Worm (Caenorhabditis elegans) whole organism, young adult: ENCODE data around the gene Y32H12A.7.

Experiments
- B0035.1 ChIP-seq: sonication (generic microtip); optimal IDR thresholded peaks from 2 replicates; lab custom pipeline; 2016; ENCODE audit warnings: missing genetic modification characterization, mild to moderate bottlenecking, missing compliant biosample characterization, missing genotype, missing genetic modification reagents
- F22D6.2 ChIP-seq: sonication (generic microtip); optimal IDR thresholded peaks from 2 replicates; lab custom pipeline; 2016; ENCODE audit warnings: mild to moderate bottlenecking, missing genetic modification characterization, missing compliant biosample characterization
- F23B12.7 ChIP-seq: sonication (generic microtip); optimal IDR thresholded peaks from 2 replicates; lab custom pipeline; 2017; ENCODE audit warnings: missing genetic modification characterization, mild to moderate bottlenecking, missing compliant biosample characterization, antibody characterized with exemption, moderate library complexity; ENCODE audit not compliant: insufficient read depth
- F33H1.4 ChIP-seq: fragments of 200-800 bp; sonication (Bioruptor generic); IDR thresholded peaks from 2 replicates; pipeline ENCODE4 v1.3.6; 2022; ENCODE audit warnings: missing genetic modification reagents, missing genetic modification characterization, missing compliant biosample characterization
- F57C9.4 ChIP-seq: sonication (generic microtip); optimal IDR thresholded peaks from 2 replicates; lab custom pipeline; 2017; ENCODE audit warnings: mild to moderate bottlenecking, missing genetic modification characterization, missing compliant biosample characterization
- K11D2.4 ChIP-seq: fragments of 200-800 bp; sonication (Bioruptor generic); IDR thresholded peaks from 2 replicates; pipeline ENCODE4 v1.3.6; 2022; ENCODE audit warnings: missing genetic modification reagents, missing genetic modification characterization, missing compliant biosample characterization
- Y67H2A.10 ChIP-seq: fragments of 200-800 bp; sonication (Bioruptor generic); conservative IDR thresholded peaks from 2 replicates; pipeline ENCODE4 v1.3.6; 2022; ENCODE audit warnings: missing genetic modification reagents, missing genetic modification characterization, missing compliant biosample characterization
- ZK185.1 ChIP-seq: sonication (generic microtip); optimal IDR thresholded peaks from 2 replicates; lab custom pipeline; 2016; ENCODE audit warnings: mild to moderate bottlenecking, missing genetic modification characterization, missing compliant biosample characterization; ENCODE audit not compliant: poor library complexity, severe bottlenecking
- ama-1 ChIP-seq, 3 experiments: fragments of 150-350 bp in 1 of 3; sonication (generic microtip) in 2 of 3; optimal IDR thresholded peaks; 2 replicates each; lab custom pipeline; 2014 to 2018; ENCODE audit warnings: missing biosample characterization in 2 of 3, missing genetic modification characterization in 2 of 3, missing genetic modification reagents in 2 of 3
- aptf-2 ChIP-seq: fragments of 200-800 bp; sonication (Bioruptor generic); conservative IDR thresholded peaks from 2 replicates; pipeline ENCODE4 v1.3.6; 2022; ENCODE audit warnings: missing genetic modification reagents, missing genetic modification characterization, missing compliant biosample characterization
- athp-1 ChIP-seq: sonication (generic microtip); optimal IDR thresholded peaks from 2 replicates; lab custom pipeline; 2017; ENCODE audit warnings: mild to moderate bottlenecking, missing genetic modification characterization, missing compliant biosample characterization
- attf-3 ChIP-seq: fragments of 200-800 bp; sonication (Bioruptor generic); conservative IDR thresholded peaks from 2 replicates; pipeline ENCODE4 v1.3.6; 2022; ENCODE audit warnings: missing genetic modification reagents, missing genetic modification characterization, missing compliant biosample characterization
- attf-5 ChIP-seq: fragments of 200-800 bp; sonication (Bioruptor generic); optimal IDR thresholded peaks from 2 replicates; lab custom pipeline; 2018; ENCODE audit warnings: mild to moderate bottlenecking, missing genetic modification characterization, missing compliant biosample characterization
- bed-2 ChIP-seq: fragments of 200-800 bp; sonication (Bioruptor generic); IDR thresholded peaks from 2 replicates; pipeline ENCODE4 v1.3.6; 2022; ENCODE audit warnings: missing genetic modification reagents, missing genetic modification characterization, missing compliant biosample characterization
- cebp-1 ChIP-seq, 2 experiments: fragments of 200-800 bp in 1 of 2; sonication (Bioruptor generic) in 1 of 2; sonication (generic microtip) in 1 of 2; IDR thresholded peaks in 1 of 2; optimal IDR thresholded peaks in 1 of 2; 2 replicates each; pipeline versions ENCODE4 v1.3.6 to Lab custom; 2017 to 2022; ENCODE audit warnings: missing compliant biosample characterization in 2 of 2, missing genetic modification characterization in 2 of 2, mild to moderate bottlenecking in 1 of 2, missing genetic modification reagents in 1 of 2, moderate library complexity in 1 of 2
- ceh-100 ChIP-seq: fragments of 200-800 bp; sonication (Bioruptor generic); IDR thresholded peaks from 2 replicates; pipeline ENCODE4 v1.3.6; 2022; ENCODE audit warnings: missing genetic modification reagents, missing genetic modification characterization, missing compliant biosample characterization
- ceh-27 ChIP-seq: fragments of 200-800 bp; sonication (Bioruptor generic); optimal IDR thresholded peaks from 2 replicates; lab custom pipeline; 2018; ENCODE audit warnings: mild to moderate bottlenecking, missing genetic modification characterization, moderate library complexity, missing compliant biosample characterization
- ceh-40 ChIP-seq: fragments of 200-800 bp; sonication (Bioruptor generic); IDR thresholded peaks from 2 replicates; pipeline ENCODE4 v1.3.6; 2022; ENCODE audit warnings: missing genetic modification characterization, missing compliant biosample characterization
- ceh-91 ChIP-seq: fragments of 200-800 bp; sonication (Bioruptor generic); IDR thresholded peaks from 2 replicates; pipeline ENCODE4 v1.3.6; 2022; ENCODE audit warnings: missing genetic modification reagents, missing genetic modification characterization, missing compliant biosample characterization
- efl-1 ChIP-seq: fragments of 150-350 bp; optimal IDR thresholded peaks from 2 replicates; lab custom pipeline; 2014; ENCODE audit warnings: missing biosample characterization, missing genetic modification reagents, missing genetic modification characterization
- egl-44 ChIP-seq: fragments of 200-800 bp; sonication (Bioruptor generic); IDR thresholded peaks from 2 replicates; pipeline ENCODE4 v1.3.6; 2022; ENCODE audit warnings: missing genetic modification reagents, missing genetic modification characterization, missing compliant biosample characterization
- ekl-4 ChIP-seq: fragments of 200-800 bp; sonication (Bioruptor generic); IDR thresholded peaks from 2 replicates; pipeline ENCODE4 v1.3.6; 2022; ENCODE audit warnings: missing genetic modification reagents, missing genetic modification characterization, missing compliant biosample characterization
- him-1 ChIP-seq: sonication (generic microtip); optimal IDR thresholded peaks from 2 replicates; lab custom pipeline; 2016; ENCODE audit warnings: missing genotype, missing genetic modification reagents, missing genetic modification characterization, missing compliant biosample characterization
- hmg-1.2 ChIP-seq: fragments of 200-800 bp; sonication (Bioruptor generic); IDR thresholded peaks from 2 replicates; pipeline ENCODE4 v1.3.6; 2022; ENCODE audit warnings: missing genetic modification reagents, missing genetic modification characterization, missing compliant biosample characterization
- hmg-20 ChIP-seq: fragments of 200-800 bp; sonication (Bioruptor generic); IDR thresholded peaks from 2 replicates; pipeline ENCODE4 v1.3.6; 2022; ENCODE audit warnings: missing genetic modification reagents, missing genetic modification characterization, missing compliant biosample characterization
- let-607 ChIP-seq, 2 experiments: fragments of 200-800 bp in 1 of 2; sonication (Bioruptor generic) in 1 of 2; sonication (generic microtip) in 1 of 2; optimal IDR thresholded peaks; 2 replicates each; lab custom pipeline; 2016 to 2018; ENCODE audit warnings: mild to moderate bottlenecking in 2 of 2, missing compliant biosample characterization in 2 of 2, missing genetic modification characterization in 2 of 2, moderate library complexity in 2 of 2, missing genotype in 1 of 2
- lin-35 ChIP-seq, 3 experiments: fragments of 150-350 bp in 2 of 3; sonication (generic microtip) in 1 of 3; optimal IDR thresholded peaks; 2 replicates each; lab custom pipeline; 2014 to 2018; ENCODE audit warnings: missing biosample characterization in 3 of 3, missing genetic modification characterization in 3 of 3, missing genetic modification reagents in 3 of 3
- lin-40 ChIP-seq: sonication (generic microtip); optimal IDR thresholded peaks from 2 replicates; lab custom pipeline; 2016; ENCODE audit warnings: missing genetic modification characterization, mild to moderate bottlenecking, missing compliant biosample characterization, missing genotype, missing genetic modification reagents
- lin-54 ChIP-seq: fragments of 200-800 bp; sonication (Bioruptor generic); optimal IDR thresholded peaks from 2 replicates; lab custom pipeline; 2018; ENCODE audit warnings: mild to moderate bottlenecking, missing genetic modification characterization, missing compliant biosample characterization
- madf-6 ChIP-seq: fragments of 200-800 bp; sonication (Bioruptor generic); IDR thresholded peaks from 2 replicates; pipeline ENCODE4 v1.3.6; 2022; ENCODE audit warnings: missing genetic modification reagents, missing genetic modification characterization, missing compliant biosample characterization
- mcd-1 ChIP-seq: fragments of 200-800 bp; sonication (Bioruptor generic); IDR thresholded peaks from 2 replicates; pipeline ENCODE4 v1.3.6; 2022; ENCODE audit warnings: missing genetic modification reagents, missing genetic modification characterization, missing compliant biosample characterization
- mxl-1 ChIP-seq: sonication (generic microtip); optimal IDR thresholded peaks from 2 replicates; lab custom pipeline; 2016; ENCODE audit warnings: missing genetic modification characterization, missing compliant biosample characterization
- nfyb-1 ChIP-seq: fragments of 200-800 bp; sonication (Bioruptor generic); IDR thresholded peaks from 2 replicates; pipeline ENCODE4 v1.3.6; 2022; ENCODE audit warnings: missing genetic modification reagents, missing genetic modification characterization, missing compliant biosample characterization
- nhr-80 ChIP-seq: sonication (generic microtip); optimal IDR thresholded peaks from 2 replicates; lab custom pipeline; 2016; ENCODE audit warnings: missing genetic modification characterization, missing compliant biosample characterization
- pbrm-1 ChIP-seq: fragments of 200-800 bp; sonication (Bioruptor generic); IDR thresholded peaks from 2 replicates; pipeline ENCODE4 v1.3.6; 2022; ENCODE audit warnings: missing genetic modification reagents, missing genetic modification characterization, missing compliant biosample characterization
- rec-8 ChIP-seq, 2 experiments: sonication (generic microtip); optimal IDR thresholded peaks; 2 replicates each; lab custom pipeline; 2016; ENCODE audit warnings: mild to moderate bottlenecking in 2 of 2, missing genetic modification characterization in 2 of 2, missing genetic modification reagents in 2 of 2, missing genotype in 2 of 2, missing biosample characterization in 1 of 2, missing compliant biosample characterization in 1 of 2, moderate library complexity in 1 of 2
- sdz-38 ChIP-seq: sonication (generic microtip); optimal IDR thresholded peaks from 2 replicates; lab custom pipeline; 2016; ENCODE audit warnings: missing genotype, missing genetic modification characterization, missing compliant biosample characterization
- unc-130 ChIP-seq: sonication (generic microtip); optimal IDR thresholded peaks from 2 replicates; lab custom pipeline; 2016; ENCODE audit warnings: missing genetic modification reagents, missing genetic modification characterization, missing compliant biosample characterization
- xnd-1 ChIP-seq: sonication (generic microtip); optimal IDR thresholded peaks from 2 replicates; lab custom pipeline; 2016; ENCODE audit warnings: missing genotype, missing genetic modification reagents, missing genetic modification characterization, missing compliant biosample characterization
- zfh-2 ChIP-seq: fragments of 200-800 bp; sonication (Bioruptor generic); conservative IDR thresholded peaks from 2 replicates; pipeline ENCODE4 v1.3.6; 2022; ENCODE audit warnings: missing genetic modification reagents, missing genetic modification characterization, missing compliant biosample characterization
- zim-3 ChIP-seq: sonication (generic microtip); optimal IDR thresholded peaks from 2 replicates; lab custom pipeline; 2017; ENCODE audit warnings: mild to moderate bottlenecking, missing genetic modification characterization, moderate library complexity, missing compliant biosample characterization
- ztf-28 ChIP-seq: fragments of 200-800 bp; sonication (Bioruptor generic); IDR thresholded peaks from 2 replicates; pipeline ENCODE4 v1.3.6; 2022; ENCODE audit warnings: missing genetic modification reagents, missing genetic modification characterization, missing compliant biosample characterization
- ztf-3 ChIP-seq: fragments of 200-800 bp; sonication (Bioruptor generic); optimal IDR thresholded peaks from 2 replicates; lab custom pipeline; 2018; ENCODE audit warnings: mild to moderate bottlenecking, missing genetic modification characterization, missing compliant biosample characterization
- ztf-6 ChIP-seq: fragments of 200-800 bp; sonication (Bioruptor generic); IDR thresholded peaks from 2 replicates; pipeline ENCODE4 v1.3.6; 2022; ENCODE audit warnings: missing genetic modification reagents, missing genetic modification characterization, missing compliant biosample characterization

Y32H12A.7 gene

DNA sequence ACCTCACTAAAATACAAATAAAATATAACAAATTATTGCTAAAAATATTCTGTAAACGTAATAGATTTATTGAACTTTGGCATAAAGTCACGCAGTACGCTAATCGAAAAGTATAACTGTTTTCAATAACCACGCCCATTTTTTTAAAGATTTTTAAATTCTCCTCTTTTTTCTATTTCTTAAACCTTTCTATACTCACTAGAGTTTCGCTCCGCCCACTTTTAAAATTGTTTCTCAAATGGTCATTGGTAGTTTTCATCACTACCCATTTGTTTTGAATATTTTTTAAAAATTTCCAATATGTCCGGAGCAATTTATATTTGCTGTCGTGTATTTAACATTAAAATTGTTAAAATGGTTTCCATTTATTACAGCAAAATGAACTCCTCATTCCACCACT lies 23.3 kb downstream of the Y32H12A.7 start, which contains the start of gene Y32H12A.1:
Gene Y32H12A.1, plus strand, starts transcription at position 301 of the 400 bp plus-strand sequence.
- TF ChIP-seq mxl-1 (tag; lab: Kevin White, UChicago) (no peak), him-1 (no peak), ZK185.1 (no peak), ztf-6 (GFP tag; lab: Robert Waterston, UW) (no peak), ceh-91 (GFP tag; lab: Robert Waterston, UW) (no peak), ztf-3 (GFP tag; lab: Kevin White, UChicago) (no peak), Y67H2A.10 (no peak), nfyb-1 (GFP tag; lab: Robert Waterston, UW) (no peak), zim-3 (tag; lab: Kevin White, UChicago) (no peak), rec-8 (tag; optimal IDR thresholded peaks at IDR 0.05; lab: Kevin White, UChicago) (no peak), egl-44 (GFP tag; lab: Robert Waterston, UW) (no peak), pbrm-1 (GFP tag; lab: Robert Waterston, UW) (no peak), hmg-20 (no peak)

DNA sequence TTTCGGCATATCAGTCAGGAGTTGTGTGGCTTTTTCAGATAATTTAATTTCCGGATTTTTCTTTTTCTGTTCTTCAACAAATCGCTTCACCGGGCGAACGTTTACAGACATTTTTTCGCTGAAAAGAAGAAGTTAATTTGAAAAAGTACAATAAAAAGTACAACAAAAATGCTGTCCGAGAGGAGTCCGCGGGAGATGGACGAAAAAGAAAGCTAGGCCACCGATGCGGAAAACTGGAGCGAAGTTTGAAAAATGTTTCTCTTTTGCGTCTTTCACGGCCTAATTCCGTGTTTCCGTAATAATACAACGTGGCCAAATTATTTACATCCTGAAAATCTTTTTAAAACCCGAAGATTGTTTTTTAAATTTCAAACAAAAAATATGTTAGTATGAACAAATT lies 36.0 kb downstream of the Y32H12A.7 start, which contains the start of gene thoc-5:
Gene thoc-5, minus strand, starts transcription at position 152 of the 400 bp plus-strand sequence.
- TF ChIP-seq ceh-40 (GFP tag; lab: Robert Waterston, UW) (0 out of 2 replicates have a peak, but pooled peaks have one; percentile 43), ceh-100 (GFP tag; lab: Robert Waterston, UW) (0 out of 2 replicates have a peak, but pooled peaks have one; percentile 42), ama-1 (optimal IDR thresholded peaks at IDR 0.05; lab: Kevin White, UChicago) (no peak), ama-1 (GFP tag; optimal IDR thresholded peaks at IDR 0.05; lab: Kevin White, UChicago) (no peak), lin-35 (GFP tag; optimal IDR thresholded peaks at IDR 0.05; lab: Kevin White, UChicago) (peak in 2 of 3 experiments; percentile 20 to 93), F23B12.7 (tag; lab: Kevin White, UChicago) (no peak), lin-40 (tag; lab: Kevin White, UChicago) (peak; percentile 66), ceh-27 (GFP tag; lab: Kevin White, UChicago) (peak; percentile 87), zfh-2 (GFP tag; lab: Robert Waterston, UW) (no peak), F22D6.2 (tag; lab: Kevin White, UChicago) (peak; percentile 63), hmg-1.2 (GFP tag; lab: Robert Waterston, UW) (peak; percentile 26; the same call in 1 of the 2 replicates), bed-2 (peak; percentile 86), attf-3 (GFP tag; lab: Robert Waterston, UW) (peak; percentile 64; the same call in 1 of the 2 replicates), ZK185.1 (peak; percentile 82), F57C9.4 (no peak), let-607 (tag; optimal IDR thresholded peaks at IDR 0.05; lab: Kevin White, UChicago) (peak in 1 of 2 experiments; percentile 56), B0035.1 (no peak), ztf-28 (GFP tag; lab: Robert Waterston, UW) (0 out of 2 replicates have a peak, but pooled peaks have one; percentile 25), aptf-2 (GFP tag; lab: Robert Waterston, UW) (peak; percentile 75), efl-1 (peak; percentile 70), nfyb-1 (GFP tag; lab: Robert Waterston, UW) (peak; percentile 44; the same call in 1 of the 2 replicates), sdz-38 (no peak), athp-1 (tag; lab: Kevin White, UChicago) (peak; percentile 35), xnd-1 (tag; lab: Kevin White, UChicago) (peak; percentile 30), hmg-20 (peak; percentile 59; the same call in 1 of the 2 replicates), unc-130 (GFP tag; lab: Kevin White, UChicago) (peak; percentile 89), madf-6 (GFP tag; lab: Robert Waterston, UW) (peak; percentile 65; the same call in 1 of the 2 replicates), F33H1.4 (GFP tag; lab: Robert Waterston, UW) (peak; percentile 61), attf-5 (GFP tag; lab: Kevin White, UChicago) (peak; percentile 6), K11D2.4 (peak; percentile 77), nhr-80 (no peak), mcd-1 (peak; percentile 81), lin-54 (GFP tag; lab: Kevin White, UChicago) (peak; percentile 94), pbrm-1 (GFP tag; lab: Robert Waterston, UW) (peak; percentile 61; the same call in 1 of the 2 replicates), ekl-4 (GFP tag; lab: Robert Waterston, UW) (peak; percentile 47; the same call in 1 of the 2 replicates), cebp-1 (GFP tag; IDR thresholded peaks at IDR 0.05; lab: Robert Waterston, UW) (no peak), cebp-1 (tag; optimal IDR thresholded peaks at IDR 0.05; lab: Kevin White, UChicago) (peak; percentile 54)
